Worm (Caenorhabditis elegans): ENCODE results near the gene Y17G7B.23.
A peak's percentile ranks its signal among the peaks of the same experiment; 100 is the strongest.

The Y17G7B.23 gene

DNA sequence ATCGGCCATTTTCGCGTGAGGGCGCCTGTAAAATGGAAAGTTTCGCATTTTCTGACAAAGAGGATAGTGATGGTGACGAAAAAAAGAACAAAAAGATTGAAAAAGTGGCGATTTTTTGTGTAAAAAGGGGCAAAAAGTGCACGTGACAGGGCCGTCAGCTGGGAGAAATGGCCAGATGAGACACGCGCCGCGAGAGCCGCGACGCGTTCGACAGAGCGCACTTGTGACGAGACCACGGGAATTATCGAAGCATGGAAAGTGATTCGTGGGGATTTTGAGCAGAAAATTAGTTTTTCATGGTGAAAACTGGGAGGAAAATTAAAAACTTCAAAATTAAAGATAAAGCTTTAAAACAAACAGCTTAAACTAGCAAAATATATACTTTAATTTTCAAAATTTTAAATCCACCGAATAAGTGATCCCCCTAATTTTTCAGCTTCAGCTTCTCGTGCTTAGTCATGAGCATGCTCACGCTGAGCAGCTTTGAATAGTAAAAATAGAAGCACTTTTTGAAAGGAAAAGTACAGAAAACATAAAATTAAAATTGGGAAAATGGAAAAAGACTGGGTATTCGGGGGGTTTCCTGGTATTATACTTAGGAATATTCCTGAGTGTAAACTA, 31.4 kb upstream of the Y17G7B.23 start, which contains the start of gene W03C9.5 (continued):
- TF ChIP-seq K09A11.1 (tag; optimal IDR thresholded peaks at IDR 0.05; ENCODE audit: insufficient read depth) (no peak), pqm-1 (tag; optimal IDR thresholded peaks at IDR 0.05) (peak; percentile 98), unc-86 (tag; optimal IDR thresholded peaks at IDR 0.05) (peak; percentile 94), zip-5 (tag; optimal IDR thresholded peaks at IDR 0.05) (peak; percentile 95), C38D4.7 (GFP tag; optimal IDR thresholded peaks at IDR 0.05) (peak; percentile 63), ceh-48 (tag; optimal IDR thresholded peaks at IDR 0.05) (peak; percentile 28), nhr-232 (tag; optimal IDR thresholded peaks at IDR 0.05) (peak; percentile 27), Y22D7AL.16 (tag; optimal IDR thresholded peaks at IDR 0.05) (peak; percentile 39), syd-9 (tag; optimal IDR thresholded peaks at IDR 0.05) (peak; percentile 91), lin-11 (tag; optimal IDR thresholded peaks at IDR 0.05) (peak; percentile 39), npax-4 (tag; optimal IDR thresholded peaks at IDR 0.05) (peak; percentile 35), T23F11.4 (GFP tag; optimal IDR thresholded peaks at IDR 0.05) (peak; percentile 62), madf-2 (tag; optimal IDR thresholded peaks at IDR 0.05) (peak; percentile 86), fkh-6 (tag; optimal IDR thresholded peaks at IDR 0.05) (peak; percentile 73), elt-2 (tag; optimal IDR thresholded peaks at IDR 0.05) (peak; percentile 95), ceh-9 (tag; optimal IDR thresholded peaks at IDR 0.05) (no peak), pax-1 (tag; optimal IDR thresholded peaks at IDR 0.05) (no peak), unc-3 (GFP tag; conservative IDR thresholded peaks at IDR 0.05) (peak; percentile 72; the same call in 1 of the 2 replicates), unc-3 (tag; optimal IDR thresholded peaks at IDR 0.05) (peak; percentile 89), ets-4 (tag; optimal IDR thresholded peaks at IDR 0.05) (peak; percentile 96), hlh-6 (tag; optimal IDR thresholded peaks at IDR 0.05) (peak; percentile 78), dmd-4 (tag; optimal IDR thresholded peaks at IDR 0.05; ENCODE audit: borderline replicate concordance) (peak; percentile 97), ceh-6 (GFP tag; optimal IDR thresholded peaks at IDR 0.05) (peak; percentile 47), ceh-31 (tag; optimal IDR thresholded peaks at IDR 0.05) (peak; percentile 100), ceh-22 (tag; optimal IDR thresholded peaks at IDR 0.05) (no peak), ceh-2 (tag; optimal IDR thresholded peaks at IDR 0.05) (peak; percentile 98), nfya-1 (tag; optimal IDR thresholded peaks at IDR 0.05) (peak; percentile 80), ahr-1 (tag; optimal IDR thresholded peaks at IDR 0.05) (peak; percentile 95), odd-2 (tag; optimal IDR thresholded peaks at IDR 0.05) (no peak), pag-3 (tag; optimal IDR thresholded peaks at IDR 0.05; ENCODE audit: borderline replicate concordance) (peak; percentile 83), hlh-15 (tag; optimal IDR thresholded peaks at IDR 0.05) (peak; percentile 76), fax-1 (tag; optimal IDR thresholded peaks at IDR 0.05) (peak; percentile 96), tbx-2 (tag; optimal IDR thresholded peaks at IDR 0.05) (peak; percentile 99), nhr-11 (tag; optimal IDR thresholded peaks at IDR 0.05) (no peak), eyg-1 (tag; optimal IDR thresholded peaks at IDR 0.05) (peak; percentile 90), pha-4 (tag; optimal IDR thresholded peaks at IDR 0.05) (no peak), C08G9.2 (tag; optimal IDR thresholded peaks at IDR 0.05) (peak; percentile 99), F13H6.1 (tag; optimal IDR thresholded peaks at IDR 0.05) (peak; percentile 98)

- TF ChIP-seq hlh-15 (tag; optimal IDR thresholded peaks at IDR 0.05) (no peak), npax-4 (tag; optimal IDR thresholded peaks at IDR 0.05) (no peak), nfya-1 (tag; optimal IDR thresholded peaks at IDR 0.05) (no peak), tbx-2 (tag; optimal IDR thresholded peaks at IDR 0.05) (no peak), ceh-14 (tag; optimal IDR thresholded peaks at IDR 0.05) (no peak), ets-4 (tag; optimal IDR thresholded peaks at IDR 0.05) (no peak), eyg-1 (tag; optimal IDR thresholded peaks at IDR 0.05) (no peak), ceh-2 (tag; optimal IDR thresholded peaks at IDR 0.05) (no peak), unc-86 (tag; optimal IDR thresholded peaks at IDR 0.05) (no peak), ama-1 (optimal IDR thresholded peaks at IDR 0.05) (no peak), fkh-10 (GFP tag; optimal IDR thresholded peaks at IDR 0.05) (no peak), fax-1 (tag; optimal IDR thresholded peaks at IDR 0.05) (no peak), ahr-1 (tag; optimal IDR thresholded peaks at IDR 0.05) (no peak), lin-11 (tag; optimal IDR thresholded peaks at IDR 0.05) (no peak), lim-6 (tag; optimal IDR thresholded peaks at IDR 0.05) (no peak), C38D4.7 (GFP tag; optimal IDR thresholded peaks at IDR 0.05) (no peak), sox-2 (GFP tag; IDR thresholded peaks at IDR 0.05) (no peak), C08G9.2 (tag; optimal IDR thresholded peaks at IDR 0.05) (no peak), hlh-30 (tag; optimal IDR thresholded peaks at IDR 0.05; ENCODE audit: insufficient read depth) (no peak)
Observed at ce11 chrII:11968275-11968674, 30.7 kb upstream of the Y17G7B.23 start, which contains the start of gene mex-1. Gene mex-1, plus strand, starts transcription at chrII:11968637.

All from whole organism, late embryonic.